Fruit fly (Drosophila melanogaster): ENCODE measurements around the gene hzg.

Gene hzg

dm6 chr3L:16004401-16005237 lies at the start of gene hzg, which contains the start of gene mRpS31 (continued):
- TF ChIP-seq lov (optimal IDR thresholded peaks at IDR 0.05) (no peak), lov (GFP tag; IDR thresholded peaks at IDR 0.05) (no peak), fu2 (GFP tag; optimal IDR thresholded peaks at IDR 0.05) (peak; percentile 32), CG5953 (GFP tag; IDR thresholded peaks at IDR 0.05) (no peak), lbe (GFP tag; optimal IDR thresholded peaks at IDR 0.05) (no peak), Asciz (GFP tag; optimal IDR thresholded peaks at IDR 0.05) (no peak), bigmax (GFP tag; optimal IDR thresholded peaks at IDR 0.05) (no peak), HLHmδ (GFP tag; optimal IDR thresholded peaks at IDR 0.05) (no peak), Blimp-1 (GFP tag; optimal IDR thresholded peaks at IDR 0.05) (peak; percentile 65), CG3847 (GFP tag; IDR thresholded peaks at IDR 0.05) (peak; percentile 61), CG10654 (GFP tag; optimal IDR thresholded peaks at IDR 0.05) (peak; percentile 50), Lpt (GFP tag; optimal IDR thresholded peaks at IDR 0.05) (no peak), CG9437 (GFP tag; optimal IDR thresholded peaks at IDR 0.05) (peak; percentile 23), Ptx1 (GFP tag; IDR thresholded peaks at IDR 0.05) (peak; percentile 70), cas (GFP tag; IDR thresholded peaks at IDR 0.05) (no peak), zf30C (GFP tag; optimal IDR thresholded peaks at IDR 0.05) (peak; percentile 5), Doc3 (GFP tag; IDR thresholded peaks at IDR 0.05; ENCODE audit: partially characterized antibody) (no peak), CG30403 (GFP tag; optimal IDR thresholded peaks at IDR 0.05) (peak; percentile 74), ara (GFP tag; IDR thresholded peaks at IDR 0.05) (no peak), CG33557 (GFP tag; optimal IDR thresholded peaks at IDR 0.05) (peak; percentile 31), wor (GFP tag; IDR thresholded peaks at IDR 0.05) (no peak), z (GFP tag; IDR thresholded peaks at IDR 0.05) (no peak), pum (GFP tag; optimal IDR thresholded peaks at IDR 0.05) (peak; percentile 54), dmrt11E (tag; optimal IDR thresholded peaks at IDR 0.05) (peak; percentile 39), CG2129 (GFP tag; IDR thresholded peaks at IDR 0.05; ENCODE audit: partially characterized antibody) (no peak), CG3838 (GFP tag; optimal IDR thresholded peaks at IDR 0.05) (peak; percentile 32), PHDP (tag; optimal IDR thresholded peaks at IDR 0.05) (peak; percentile 51), ranshi (GFP tag; IDR thresholded peaks at IDR 0.05) (peak; percentile 65; the same call in 1 of the 2 replicates), CG34422 (GFP tag; IDR thresholded peaks at IDR 0.05) (peak; percentile 35; the same call in 1 of the 3 replicates), NC2α (GFP tag; optimal IDR thresholded peaks at IDR 0.05) (no peak), CG7987 (GFP tag; optimal IDR thresholded peaks at IDR 0.05) (no peak), CG12942 (GFP tag; optimal IDR thresholded peaks at IDR 0.05) (peak; percentile 45), bsh (GFP tag; optimal IDR thresholded peaks at IDR 0.05) (peak; percentile 55 to 81), lab (GFP tag; optimal IDR thresholded peaks at IDR 0.05) (peak; percentile 31), Hr78 (GFP tag; optimal IDR thresholded peaks at IDR 0.05) (no peak), CG9609 (GFP tag; optimal IDR thresholded peaks at IDR 0.05) (peak; percentile 59), CG9727 (GFP tag; optimal IDR thresholded peaks at IDR 0.05) (peak; percentile 35), Dp (GFP tag; optimal IDR thresholded peaks at IDR 0.05) (peak; percentile 9), CG9876 (GFP tag; optimal IDR thresholded peaks at IDR 0.05) (no peak), run (tag; optimal IDR thresholded peaks at IDR 0.05) (no peak), Bdp1 (GFP tag; optimal IDR thresholded peaks at IDR 0.05) (peak; percentile 26), CrebB (tag; optimal IDR thresholded peaks at IDR 0.05) (no peak), usp (GFP tag; optimal IDR thresholded peaks at IDR 0.05) (no peak), CG30020 (tag; optimal IDR thresholded peaks at IDR 0.05) (peak; percentile 57)
